Worm (Caenorhabditis elegans): ENCODE measurements around the gene xnd-1.

ce11 chrIII:5642692-5643091 lies 38.4 kb downstream of the xnd-1 start:
- no peak for TF ChIP-seq nhr-11 (tag; optimal IDR thresholded peaks at IDR 0.05)
- TF ChIP-seq fos-1 (tag; optimal IDR thresholded peaks at IDR 0.05): no peak
- no peak for TF ChIP-seq lsy-2 (tag; optimal IDR thresholded peaks at IDR 0.05)
- TF ChIP-seq skn-1 (tag; optimal IDR thresholded peaks at IDR 0.05): no peak
- TF ChIP-seq ztf-11 (tag; optimal IDR thresholded peaks at IDR 0.05): no peak
- TF ChIP-seq lir-3 (tag; optimal IDR thresholded peaks at IDR 0.05; ENCODE audit: poor library complexity): no peak
